Fruit fly (Drosophila melanogaster): ENCODE data around the gene CG17029.

- TF ChIP-seq CG8478 (optimal IDR thresholded peaks at IDR 0.05) (no peak), CTCF (optimal IDR thresholded peaks at IDR 0.05) (no peak)
Observed at dm6 chr3L:16004401-16005237, 27.9 kb downstream of the CG17029 start, which contains the start of the genes hzg and mRpS31.
